Fruit fly (Drosophila melanogaster): ENCODE data around the gene KrT95D.

KrT95D gene

dm6 chr3R:24037538-24038265 is 6.1 kb upstream of the KrT95D start, which contains the start of gene spas (continued):
- TF ChIP-seq CG9932 (GFP tag; IDR thresholded peaks at IDR 0.05) (peak; percentile 91), Abd-B (GFP tag; optimal IDR thresholded peaks at IDR 0.05) (peak; percentile 68), nmo (GFP tag; optimal IDR thresholded peaks at IDR 0.05) (peak; percentile 87), Kr (GFP tag; optimal IDR thresholded peaks at IDR 0.05) (no peak), ttk (GFP tag; IDR thresholded peaks at IDR 0.05) (peak; percentile 67), sd (tag; optimal IDR thresholded peaks at IDR 0.05) (no peak), sens-2 (GFP tag; IDR thresholded peaks at IDR 0.05) (peak; percentile 53; the same call in 1 of the 2 replicates), CG2875 (GFP tag; optimal IDR thresholded peaks at IDR 0.05) (no peak), dan (GFP tag; IDR thresholded peaks at IDR 0.05) (no peak), sob (GFP tag; IDR thresholded peaks at IDR 0.05) (peak; percentile 80), CG3838 (GFP tag; optimal IDR thresholded peaks at IDR 0.05) (peak; percentile 41), CG17186 (GFP tag; optimal IDR thresholded peaks at IDR 0.05) (peak; percentile 59), tgo (GFP tag; IDR thresholded peaks at IDR 0.05) (peak; percentile 75), HLH54F (GFP tag; optimal IDR thresholded peaks at IDR 0.05) (peak; percentile 83), tap (tag; optimal IDR thresholded peaks at IDR 0.05) (no peak), Dll (GFP tag; IDR thresholded peaks at IDR 0.05; ENCODE audit: partially characterized antibody) (peak; percentile 96), CG8089 (GFP tag; optimal IDR thresholded peaks at IDR 0.05) (peak; percentile 56), Jarid2 (GFP tag; optimal IDR thresholded peaks at IDR 0.05) (no peak), CG12942 (GFP tag; optimal IDR thresholded peaks at IDR 0.05) (peak; percentile 69), Dbx (GFP tag; IDR thresholded peaks at IDR 0.05) (peak; percentile 72; the same call in 2 of the 3 replicates), NC2α (GFP tag; optimal IDR thresholded peaks at IDR 0.05) (peak; percentile 13), jing (GFP tag; optimal IDR thresholded peaks at IDR 0.05) (no peak), CoRest (tag; optimal IDR thresholded peaks at IDR 0.05) (peak; percentile 81), CG4424 (GFP tag; optimal IDR thresholded peaks at IDR 0.05) (peak; percentile 49), Doc2 (GFP tag; IDR thresholded peaks at IDR 0.05) (no peak), CG8478 (optimal IDR thresholded peaks at IDR 0.05) (no peak), CG13624 (GFP tag; optimal IDR thresholded peaks at IDR 0.05) (peak; percentile 69), kay (GFP tag; optimal IDR thresholded peaks at IDR 0.05) (peak; percentile 30), CG9727 (GFP tag; optimal IDR thresholded peaks at IDR 0.05) (peak; percentile 83), sr (GFP tag; IDR thresholded peaks at IDR 0.05) (no peak), Camta (GFP tag; optimal IDR thresholded peaks at IDR 0.05) (peak; percentile 16), CG4617 (GFP tag; optimal IDR thresholded peaks at IDR 0.05; ENCODE audit: borderline replicate concordance) (peak; percentile 81), klu (GFP tag; IDR thresholded peaks at IDR 0.05) (peak; percentile 60; the same call in 1 of the 2 replicates), CG6683 (GFP tag; optimal IDR thresholded peaks at IDR 0.05) (no peak), Doc3 (GFP tag; IDR thresholded peaks at IDR 0.05; ENCODE audit: partially characterized antibody) (peak; percentile 90), kah (GFP tag; optimal IDR thresholded peaks at IDR 0.05) (no peak), CG1233 (GFP tag; optimal IDR thresholded peaks at IDR 0.05) (peak; percentile 48), CHES-1-like (GFP tag; optimal IDR thresholded peaks at IDR 0.05) (peak; percentile 77), CG2129 (GFP tag; IDR thresholded peaks at IDR 0.05; ENCODE audit: partially characterized antibody) (peak; percentile 88), Side (GFP tag; optimal IDR thresholded peaks at IDR 0.05) (peak; percentile 40), run (tag; optimal IDR thresholded peaks at IDR 0.05) (no peak), lab (GFP tag; optimal IDR thresholded peaks at IDR 0.05) (peak; percentile 50), dmrt99B (tag; optimal IDR thresholded peaks at IDR 0.05) (no peak), Mad (GFP tag; optimal IDR thresholded peaks at IDR 0.05) (peak; percentile 74), CG7963 (GFP tag; IDR thresholded peaks at IDR 0.05; ENCODE audit: partially characterized antibody) (peak; percentile 75; the same call in 2 of the 3 replicates), sens (GFP tag) (peak; percentile 96), CG10366 (GFP tag; IDR thresholded peaks at IDR 0.05) (peak; percentile 78), CG12219 (GFP tag; optimal IDR thresholded peaks at IDR 0.05) (peak; percentile 11), CG2199 (GFP tag; IDR thresholded peaks at IDR 0.05) (0 out of 3 replicates have a peak, but pooled peaks have one; percentile 26), knrl (GFP tag; IDR thresholded peaks at IDR 0.05; ENCODE audit: partially characterized antibody) (peak; percentile 97)

All from whole organism, embryonic.